Fruit fly (Drosophila melanogaster): ENCODE results near the gene CG32944.

- TF ChIP-seq CG32121 (GFP tag; IDR thresholded peaks at IDR 0.05): no peak
- peak; percentile 7 for TF ChIP-seq CG15710 (tag; optimal IDR thresholded peaks at IDR 0.05)
- TF ChIP-seq Pif1B (GFP tag; optimal IDR thresholded peaks at IDR 0.05): no peak
- TF ChIP-seq CG17806 (tag; optimal IDR thresholded peaks at IDR 0.05): no peak
- peak; percentile 72 for TF ChIP-seq EcR (GFP tag; optimal IDR thresholded peaks at IDR 0.05)
- 0 out of 3 replicates have a peak, but pooled peaks have one; percentile 22 for TF ChIP-seq CG4496 (GFP tag; IDR thresholded peaks at IDR 0.05)
These were observed 49.5 kb upstream of the CG32944 start for dm6 chr3R:4468926-4469325.
